Worm (Caenorhabditis elegans) whole organism, early embryonic: ENCODE measurements around the gene srx-9.

ENCODE experiments used
- ama-1 ChIP-seq: fragments of 150-350 bp; optimal IDR thresholded peaks from 2 replicates; lab custom pipeline; 2014
- ceh-13 ChIP-seq: fragments of 200-800 bp; sonication (Bioruptor generic); optimal IDR thresholded peaks from 2 replicates; lab custom pipeline; 2018; ENCODE audit warnings: mild to moderate bottlenecking, missing genetic modification characterization, missing compliant biosample characterization
- ceh-36 ChIP-seq: sonication (generic microtip); optimal IDR thresholded peaks from 2 replicates; lab custom pipeline; 2016; ENCODE audit warnings: missing genetic modification characterization, inconsistent platforms, missing compliant biosample characterization
- flt-1 ChIP-seq: fragments of 200-800 bp; sonication (Bioruptor generic); IDR thresholded peaks from 2 replicates; pipeline ENCODE4 v1.3.6; 2022; ENCODE audit warnings: missing genetic modification characterization, missing compliant biosample characterization
- hmbx-1 ChIP-seq: sonication (generic microtip); optimal IDR thresholded peaks from 2 replicates; lab custom pipeline; 2016; ENCODE audit warnings: mild to moderate bottlenecking, missing genetic modification characterization, missing compliant biosample characterization
- hnd-1 ChIP-seq: sonication (generic microtip); optimal IDR thresholded peaks from 2 replicates; lab custom pipeline; 2016; ENCODE audit warnings: missing genetic modification characterization, missing compliant biosample characterization
- scrt-1 ChIP-seq: fragments of 200-800 bp; sonication (Bioruptor generic); IDR thresholded peaks from 2 replicates; pipeline ENCODE4 v1.3.6; 2022; ENCODE audit warnings: missing genetic modification characterization, missing compliant biosample characterization
- sea-1 ChIP-seq: fragments of 200-800 bp; sonication (Bioruptor generic); conservative IDR thresholded peaks from 2 replicates; pipeline ENCODE4 v1.3.6; 2022; ENCODE audit warnings: missing genetic modification characterization, missing compliant biosample characterization
- tbx-11 ChIP-seq: fragments of 200-800 bp; sonication (Bioruptor generic); IDR thresholded peaks from 2 replicates; pipeline ENCODE4 v1.3.6; 2022; ENCODE audit warnings: missing genetic modification characterization, missing compliant biosample characterization
- tbx-37 ChIP-seq: fragments of 200-800 bp; sonication (Bioruptor generic); conservative IDR thresholded peaks from 2 replicates; pipeline ENCODE4 v1.3.6; 2022; ENCODE audit warnings: missing genetic modification reagents, missing genetic modification characterization, missing compliant biosample characterization

ce11 chrV:7431016-7431415 is 35.8 kb upstream of the srx-9 start, which contains the start of gene srw-71:
- no peak for TF ChIP-seq sea-1 (GFP tag; lab: Robert Waterston, UW)
- TF ChIP-seq ceh-13 (GFP tag; lab: Kevin White, UChicago): no peak
- TF ChIP-seq ama-1 (lab: Kevin White, UChicago): no peak
- no peak for TF ChIP-seq ceh-36 (tag; lab: Kevin White, UChicago)
- TF ChIP-seq hnd-1 (tag; lab: Kevin White, UChicago): no peak
- no peak for TF ChIP-seq scrt-1 (GFP tag; lab: Robert Waterston, UW)
- no peak for TF ChIP-seq hmbx-1 (tag; lab: Kevin White, UChicago)
- TF ChIP-seq tbx-11: no peak
- TF ChIP-seq flt-1 (GFP tag; lab: Robert Waterston, UW): no peak
- TF ChIP-seq tbx-37 (GFP tag; lab: Robert Waterston, UW): no peak
